Worm (Caenorhabditis elegans) whole organism, L4 larva: Measurements from ENCODE around the gene taf-6.2.

Source experiments
- F37D6.2 ChIP-seq: sonication (generic microtip); optimal IDR thresholded peaks from 2 replicates; lab custom pipeline; 2016; ENCODE audit warnings: mild to moderate bottlenecking, missing genetic modification characterization, missing compliant biosample characterization
- F49E8.2 ChIP-seq: sonication (generic microtip); optimal IDR thresholded peaks from 2 replicates; lab custom pipeline; 2016; ENCODE audit warnings: missing compliant biosample characterization, mild to moderate bottlenecking, missing genetic modification characterization, borderline replicate concordance
- aha-1 ChIP-seq: fragments of 150-350 bp; peaks from one replicate; lab custom pipeline; 2014; ENCODE audit warnings: missing biosample characterization, missing genetic modification characterization
- aly-2 ChIP-seq: sonication (generic microtip); optimal IDR thresholded peaks from 2 replicates; lab custom pipeline; 2018; ENCODE audit warnings: missing biosample characterization, missing genetic modification characterization
- ceh-44 ChIP-seq: fragments of 200-800 bp; sonication (Bioruptor generic); IDR thresholded peaks from 2 replicates; pipeline ENCODE4 v1.3.6; 2022; ENCODE audit warnings: missing genetic modification reagents, missing genetic modification characterization, missing compliant biosample characterization
- ces-1 ChIP-seq: fragments of 150-350 bp; sonication (generic microtip); optimal IDR thresholded peaks from 4 replicates; lab custom pipeline; 2014; ENCODE audit warnings: missing biosample characterization, missing genetic modification reagents, missing genetic modification characterization
- daf-19 ChIP-seq: fragments of 200-800 bp; sonication (Bioruptor generic); conservative IDR thresholded peaks from 2 replicates; pipeline ENCODE4 v1.3.6; 2022; ENCODE audit warnings: missing genetic modification characterization, missing compliant biosample characterization
- daf-8 ChIP-seq: fragments of 200-800 bp; sonication (Bioruptor generic); IDR thresholded peaks from 2 replicates; pipeline ENCODE4 v1.3.6; 2022; ENCODE audit warnings: missing genetic modification characterization, missing compliant biosample characterization
- dmd-6 ChIP-seq: fragments of 200-800 bp; sonication (Bioruptor generic); IDR thresholded peaks from 2 replicates; pipeline ENCODE4 v1.3.6; 2022; ENCODE audit warnings: missing genetic modification reagents, missing genetic modification characterization, missing compliant biosample characterization
- dpl-1 ChIP-seq: fragments of 150-350 bp; optimal IDR thresholded peaks from 2 replicates; lab custom pipeline; 2014; ENCODE audit warnings: missing biosample characterization, missing genetic modification reagents, missing genetic modification characterization
- duxl-1 ChIP-seq: sonication (generic microtip); optimal IDR thresholded peaks from 2 replicates; lab custom pipeline; 2016; ENCODE audit warnings: mild to moderate bottlenecking, missing genetic modification characterization, moderate library complexity, missing compliant biosample characterization; ENCODE audit not compliant: poor library complexity
- fkh-10 ChIP-seq: fragments of 150-350 bp; optimal IDR thresholded peaks from 2 replicates; lab custom pipeline; 2014; ENCODE audit warnings: missing biosample characterization, missing genetic modification reagents, missing genetic modification characterization
- fos-1 ChIP-seq: fragments of 150-350 bp; optimal IDR thresholded peaks from 2 replicates; lab custom pipeline; 2014; ENCODE audit warnings: missing biosample characterization, missing genetic modification characterization
- hif-1 ChIP-seq, 2 experiments: sonication (generic microtip); optimal IDR thresholded peaks; 2 replicates each; lab custom pipeline; 2016 to 2017; ENCODE audit warnings: missing compliant biosample characterization in 2 of 2, missing genetic modification characterization in 2 of 2, missing genetic modification reagents in 2 of 2, missing genotype in 2 of 2, mild to moderate bottlenecking in 1 of 2
- hlh-11 ChIP-seq: fragments of 200-800 bp; sonication (Bioruptor generic); optimal IDR thresholded peaks from 2 replicates; lab custom pipeline; 2018; ENCODE audit warnings: mild to moderate bottlenecking, missing genetic modification characterization, missing compliant biosample characterization
- hlh-30 ChIP-seq: sonication (generic microtip); optimal IDR thresholded peaks from 2 replicates; lab custom pipeline; 2017; ENCODE audit warnings: antibody characterized with exemption, mild to moderate bottlenecking, missing genetic modification characterization, missing compliant biosample characterization; ENCODE audit not compliant: insufficient read depth
- hmg-1.1 ChIP-seq: fragments of 200-800 bp; sonication (Bioruptor generic); IDR thresholded peaks from 2 replicates; pipeline ENCODE4 v1.3.6; 2022; ENCODE audit warnings: missing genetic modification reagents, missing genetic modification characterization, missing compliant biosample characterization
- lim-7 ChIP-seq: fragments of 200-800 bp; sonication (Bioruptor generic); IDR thresholded peaks from 2 replicates; pipeline ENCODE4 v1.3.6; 2022; ENCODE audit warnings: missing genetic modification characterization, missing compliant biosample characterization
- lin-15B ChIP-seq: fragments of 150-350 bp; sonication (generic microtip); optimal IDR thresholded peaks from 3 replicates; lab custom pipeline; 2014; ENCODE audit warnings: missing biosample characterization, missing genetic modification characterization
- lin-38 ChIP-seq: fragments of 200-800 bp; sonication (Bioruptor generic); IDR thresholded peaks from 2 replicates; pipeline ENCODE4 v1.3.6; 2022; ENCODE audit warnings: missing genetic modification reagents, missing genetic modification characterization, missing compliant biosample characterization
- lsy-2 ChIP-seq, 2 experiments: fragments of 150-350 bp in 1 of 2; sonication (generic microtip) in 1 of 2; optimal IDR thresholded peaks; 2 replicates each; lab custom pipeline; 2014 to 2017; ENCODE audit warnings: missing biosample characterization in 2 of 2, missing genetic modification characterization in 2 of 2
- madf-9 ChIP-seq: fragments of 200-800 bp; sonication (Bioruptor generic); conservative IDR thresholded peaks from 2 replicates; pipeline ENCODE4 v1.3.6; 2022; ENCODE audit warnings: missing genetic modification reagents, missing genetic modification characterization, missing compliant biosample characterization
- mep-1 ChIP-seq: fragments of 150-350 bp; sonication (generic microtip); optimal IDR thresholded peaks from 3 replicates; lab custom pipeline; 2014; ENCODE audit warnings: missing biosample characterization, missing genetic modification characterization
- mes-2 ChIP-seq: sonication (generic microtip); optimal IDR thresholded peaks from 2 replicates; lab custom pipeline; 2016; ENCODE audit warnings: missing genotype, mild to moderate bottlenecking, missing genetic modification characterization, missing compliant biosample characterization; ENCODE audit not compliant: poor library complexity, severe bottlenecking
- nhr-11 ChIP-seq: fragments of 150-350 bp; optimal IDR thresholded peaks from 2 replicates; lab custom pipeline; 2014; ENCODE audit warnings: missing biosample characterization, missing genetic modification characterization
- nhr-25 ChIP-seq: sonication (generic microtip); optimal IDR thresholded peaks from 2 replicates; lab custom pipeline; 2017; ENCODE audit warnings: missing genetic modification characterization, mild to moderate bottlenecking, missing compliant biosample characterization, antibody characterized with exemption, moderate library complexity, borderline replicate concordance; ENCODE audit not compliant: insufficient read depth
- nhr-28 ChIP-seq: fragments of 150-350 bp; optimal IDR thresholded peaks from 2 replicates; lab custom pipeline; 2014; ENCODE audit warnings: missing biosample characterization, missing genetic modification characterization
- nhr-48 ChIP-seq: sonication (generic microtip); optimal IDR thresholded peaks from 2 replicates; lab custom pipeline; 2016; ENCODE audit warnings: mild to moderate bottlenecking, missing genetic modification characterization, missing compliant biosample characterization
- nhr-6 ChIP-seq: fragments of 150-350 bp; optimal IDR thresholded peaks from 2 replicates; lab custom pipeline; 2014; ENCODE audit warnings: missing biosample characterization, missing genetic modification characterization
- nhr-77 ChIP-seq: fragments of 150-350 bp; optimal IDR thresholded peaks from 2 replicates; lab custom pipeline; 2014; ENCODE audit warnings: missing biosample characterization, missing genetic modification characterization
- pha-4 ChIP-seq, 2 experiments: fragments of 150-350 bp in 1 of 2; fragments of 200-800 bp in 1 of 2; sonication (Bioruptor generic) in 1 of 2; IDR thresholded peaks in 1 of 2; optimal IDR thresholded peaks in 1 of 2; 2 replicates each; pipeline versions ENCODE4 v1.3.6 to Lab custom; 2014 to 2022; ENCODE audit warnings: missing genetic modification characterization in 2 of 2, missing genetic modification reagents in 2 of 2, missing biosample characterization in 1 of 2, missing compliant biosample characterization in 1 of 2
- php-3 ChIP-seq: fragments of 200-800 bp; sonication (Bioruptor generic); IDR thresholded peaks from 2 replicates; pipeline ENCODE4 v1.3.6; 2022; ENCODE audit warnings: missing genetic modification reagents, missing genetic modification characterization, missing compliant biosample characterization
- pqm-1 ChIP-seq: sonication (generic microtip); optimal IDR thresholded peaks from 2 replicates; lab custom pipeline; 2017; ENCODE audit warnings: missing biosample characterization, missing genetic modification characterization
- rbr-2 ChIP-seq: sonication (generic microtip); optimal IDR thresholded peaks from 2 replicates; lab custom pipeline; 2016; ENCODE audit warnings: missing genotype, missing genetic modification characterization, missing compliant biosample characterization
- sdz-12 ChIP-seq: fragments of 200-800 bp; sonication (Bioruptor generic); optimal IDR thresholded peaks from 2 replicates; lab custom pipeline; 2018; ENCODE audit warnings: mild to moderate bottlenecking, missing genetic modification characterization, missing compliant biosample characterization
- set-16 ChIP-seq: fragments of 200-800 bp; sonication (Bioruptor generic); IDR thresholded peaks from 2 replicates; pipeline ENCODE4 v1.3.6; 2022; ENCODE audit warnings: missing genetic modification reagents, missing genetic modification characterization, missing compliant biosample characterization
- skn-1 ChIP-seq: fragments of 150-350 bp; optimal IDR thresholded peaks from 2 replicates; lab custom pipeline; 2014; ENCODE audit warnings: missing biosample characterization, missing genetic modification characterization
- spr-3 ChIP-seq: fragments of 200-800 bp; sonication (Bioruptor generic); optimal IDR thresholded peaks from 2 replicates; lab custom pipeline; 2018; ENCODE audit warnings: mild to moderate bottlenecking, missing genetic modification characterization, missing compliant biosample characterization
- tag-97 ChIP-seq: fragments of 200-800 bp; sonication (Bioruptor generic); IDR thresholded peaks from 2 replicates; pipeline ENCODE4 v1.3.6; 2022; ENCODE audit warnings: missing genetic modification characterization, missing compliant biosample characterization
- unc-62 ChIP-seq, 3 experiments: fragments of 150-350 bp in 1 of 3; sonication (generic microtip); optimal IDR thresholded peaks in 2 of 3; peaks in 1 of 3; 1 replicate in 1 of 3; 2 replicates in 2 of 3; lab custom pipeline; 2014 to 2017; ENCODE audit warnings: missing biosample characterization in 3 of 3, missing genetic modification characterization in 3 of 3, missing genetic modification reagents in 3 of 3, missing genotype in 1 of 3

taf-6.2 gene

DNA sequence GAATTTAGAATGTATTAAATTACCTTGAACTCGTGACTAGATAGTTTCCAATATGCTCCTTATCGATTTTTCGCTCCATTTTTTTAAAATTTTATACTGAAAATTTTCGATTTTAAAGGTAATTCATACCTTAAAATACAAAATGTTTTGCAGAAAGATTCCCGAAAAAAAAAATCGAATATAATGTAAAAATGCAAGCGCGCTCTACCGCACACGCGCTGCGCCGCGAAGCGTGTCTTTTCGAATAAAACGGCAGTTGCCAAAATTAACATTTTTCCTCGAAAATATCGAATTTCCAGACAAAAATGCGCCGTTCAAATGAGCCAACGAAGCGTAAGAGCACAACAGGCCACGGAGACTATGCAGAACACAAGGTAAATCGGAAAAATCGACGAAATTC is at the start of gene taf-6.2, which contains the start of gene Y37E11AL.3:
TSS of gene taf-6.2 (minus strand) at position 96 of the 400 bp plus-strand sequence.
TSS of gene Y37E11AL.3 (plus strand) at position 298 of the 400 bp plus-strand sequence.
- TF ChIP-seq lin-38 (GFP tag; lab: Robert Waterston, UW), result peak; percentile 97
- peak; percentile 88 for TF ChIP-seq dpl-1 (GFP tag; lab: Kevin White, UChicago)
- TF ChIP-seq rbr-2 (tag; lab: Kevin White, UChicago), result peak; percentile 20
- TF ChIP-seq madf-9, result no peak
- peak; percentile 21 for TF ChIP-seq nhr-11 (tag; lab: Kevin White, UChicago)
- TF ChIP-seq fkh-10 (GFP tag; lab: Kevin White, UChicago), result peak; percentile 14
- no peak for TF ChIP-seq nhr-77 (tag; lab: Kevin White, UChicago)
- TF ChIP-seq nhr-6 (tag; lab: Kevin White, UChicago), result peak; percentile 26
- TF ChIP-seq F37D6.2 (tag; lab: Kevin White, UChicago), result no peak
- no peak for TF ChIP-seq spr-3 (GFP tag; lab: Kevin White, UChicago)
- TF ChIP-seq mes-2 (tag; lab: Kevin White, UChicago), result peak; percentile 79
- no peak for TF ChIP-seq tag-97 (GFP tag; lab: Robert Waterston, UW)
- TF ChIP-seq ces-1, result no peak
- no peak for TF ChIP-seq hif-1 (tag; optimal IDR thresholded peaks at IDR 0.05; lab: Kevin White, UChicago)
- TF ChIP-seq lsy-2 (tag; optimal IDR thresholded peaks at IDR 0.05; lab: Kevin White, UChicago), result peak in 1 of 2 experiments; percentile 66
- TF ChIP-seq php-3 (GFP tag; lab: Robert Waterston, UW), result no peak
- TF ChIP-seq daf-19 (GFP tag; lab: Robert Waterston, UW), result no peak
- TF ChIP-seq pha-4 (GFP tag; IDR thresholded peaks at IDR 0.05; lab: Robert Waterston, UW), result no peak
- no peak for TF ChIP-seq pha-4 (tag; optimal IDR thresholded peaks at IDR 0.05; lab: Kevin White, UChicago)
- TF ChIP-seq aly-2 (tag; lab: Kevin White, UChicago), result no peak
- TF ChIP-seq lin-15B (tag; lab: Kevin White, UChicago), result no peak
- peak; percentile 33 for TF ChIP-seq mep-1
- TF ChIP-seq skn-1 (tag; lab: Kevin White, UChicago), result no peak
- peak; percentile 29 for TF ChIP-seq aha-1 (tag; lab: Kevin White, UChicago)
- peak; percentile 31 for TF ChIP-seq hlh-30 (tag; lab: Kevin White, UChicago)
- no peak for TF ChIP-seq lim-7 (GFP tag; lab: Robert Waterston, UW)
- TF ChIP-seq pqm-1 (tag; lab: Kevin White, UChicago), result no peak
- no peak for TF ChIP-seq nhr-48
- TF ChIP-seq duxl-1 (tag; lab: Kevin White, UChicago), result no peak
- TF ChIP-seq fos-1 (tag; lab: Kevin White, UChicago), result no peak
- TF ChIP-seq F49E8.2, result no peak
- TF ChIP-seq sdz-12 (GFP tag; lab: Kevin White, UChicago), result no peak
- TF ChIP-seq daf-8 (GFP tag; lab: Robert Waterston, UW), result no peak
- peak; percentile 52 for TF ChIP-seq nhr-28 (tag; lab: Kevin White, UChicago)
- no peak for TF ChIP-seq ceh-44 (GFP tag; lab: Robert Waterston, UW)

DNA sequence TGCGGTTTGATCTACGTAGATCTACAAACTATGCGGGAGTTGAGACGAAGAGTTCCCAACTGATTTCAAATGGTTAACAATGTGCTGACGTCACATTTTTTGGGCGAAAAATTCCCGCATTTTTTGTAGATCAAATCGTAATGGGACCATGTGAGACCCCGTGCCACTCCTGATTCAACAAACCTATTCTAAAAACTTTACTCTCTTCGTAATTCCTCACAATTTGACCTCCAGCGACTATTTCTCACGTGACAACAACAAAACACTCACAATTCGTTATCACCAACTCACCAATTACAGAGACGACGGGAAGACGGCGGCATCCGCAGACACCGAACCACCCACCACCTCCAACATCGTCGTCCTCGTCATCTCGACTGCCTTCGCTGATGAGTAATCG is 49.2 kb upstream of the taf-6.2 start, which contains the start of gene siah-1:
TSS of gene siah-1 (plus strand) at position 301 of the 400 bp plus-strand sequence.
- TF ChIP-seq unc-62 (GFP tag; optimal IDR thresholded peaks at IDR 0.05 in 1 of 2; lab: Kevin White, UChicago) (peak in 1 of 2 experiments; percentile 55), unc-62 (tag; optimal IDR thresholded peaks at IDR 0.05; lab: Kevin White, UChicago) (no peak), hmg-1.1 (GFP tag; lab: Robert Waterston, UW) (peak; percentile 28; the same call in 1 of the 2 replicates), dmd-6 (GFP tag; lab: Robert Waterston, UW) (peak; percentile 30), nhr-25 (tag; lab: Kevin White, UChicago) (no peak), hlh-11 (peak; percentile 31), set-16 (0 out of 2 replicates have a peak, but pooled peaks have one; percentile 17)
